Fruit fly (Drosophila melanogaster) whole organism, embryonic: ENCODE results near the gene Kat60.
A peak's percentile ranks its signal among the peaks of the same experiment; 100 is the strongest.

Source experiments
- Adf1 ChIP-seq: fragments of 200-800 bp; sonication (Bioruptor generic); IDR thresholded peaks from 2 replicates; pipeline ENCODE4 v1.3.6; 2022; ENCODE audit warnings: missing biosample characterization, missing genetic modification characterization
- Atf-2 ChIP-seq: fragments of 200-800 bp; sonication (Bioruptor generic); optimal IDR thresholded peaks from 2 replicates; lab custom pipeline; 2016; ENCODE audit warnings: missing biosample characterization, missing genetic modification characterization
- Awh ChIP-seq: fragments of 200-800 bp; sonication (Bioruptor generic); IDR thresholded peaks from 2 replicates; pipeline ENCODE4, ENCODE4 v1.3.6; 2022; ENCODE audit warnings: missing biosample characterization, missing genetic modification characterization
- BEAF-32 ChIP-seq: fragments of 200-800 bp; sonication (Bioruptor generic); optimal IDR thresholded peaks from 3 replicates; lab custom pipeline; 2017; ENCODE audit warnings: missing biosample characterization, missing genetic modification characterization, mild to moderate bottlenecking, moderate library complexity, missing genetic modification reagents
- CG10274 ChIP-seq: fragments of 200-800 bp; sonication (Bioruptor generic); optimal IDR thresholded peaks from 3 replicates; lab custom pipeline; 2017; ENCODE audit warnings: missing biosample characterization, mild to moderate bottlenecking, missing genetic modification characterization
- CG11398 ChIP-seq: fragments of 200-800 bp; sonication (Bioruptor generic); optimal IDR thresholded peaks from 2 replicates; lab custom pipeline; 2016; ENCODE audit warnings: missing biosample characterization, missing genetic modification characterization
- CG11723 ChIP-seq: fragments of 200-800 bp; sonication (Bioruptor generic); optimal IDR thresholded peaks from 2 replicates; lab custom pipeline; 2017; ENCODE audit warnings: missing biosample characterization, mild to moderate bottlenecking, missing genetic modification characterization
- CG12104 ChIP-seq: fragments of 200-800 bp; sonication (Bioruptor generic); optimal IDR thresholded peaks from 3 replicates; lab custom pipeline; 2016; ENCODE audit warnings: missing biosample characterization, missing genetic modification characterization
- CG12769 ChIP-seq: fragments of 200-800 bp; sonication (Bioruptor generic); optimal IDR thresholded peaks from 2 replicates; lab custom pipeline; 2019; ENCODE audit warnings: missing biosample characterization, mild to moderate bottlenecking, missing genetic modification characterization, moderate library complexity
- CG13775 ChIP-seq: fragments of 200-800 bp; sonication (Bioruptor generic); optimal IDR thresholded peaks from 3 replicates; lab custom pipeline; 2017; ENCODE audit warnings: missing biosample characterization, mild to moderate bottlenecking, missing genetic modification characterization
- CG14441 ChIP-seq: fragments of 200-800 bp; sonication (Bioruptor generic); IDR thresholded peaks from 2 replicates; pipeline ENCODE4 v1.3.6; 2022; ENCODE audit warnings: missing biosample characterization, missing genetic modification characterization
- CG14965 ChIP-seq: fragments of 200-800 bp; sonication (Bioruptor generic); optimal IDR thresholded peaks from 2 replicates; lab custom pipeline; 2016; ENCODE audit warnings: missing biosample characterization, missing genetic modification characterization, borderline replicate concordance
- CG15269 ChIP-seq: fragments of 200-800 bp; sonication (Bioruptor generic); optimal IDR thresholded peaks from 2 replicates; lab custom pipeline; 2018; ENCODE audit warnings: missing biosample characterization, mild to moderate bottlenecking, missing genetic modification characterization, moderate library complexity
- CG1603 ChIP-seq: fragments of 200-800 bp; sonication (Bioruptor generic); optimal IDR thresholded peaks from 2 replicates; lab custom pipeline; 2019; ENCODE audit warnings: missing biosample characterization, mild to moderate bottlenecking, missing genetic modification characterization, moderate library complexity
- CG16813 ChIP-seq: fragments of 200-800 bp; sonication (Bioruptor generic); IDR thresholded peaks from 3 replicates; pipeline ENCODE4 v1.3.6; 2022; ENCODE audit warnings: missing biosample characterization, missing genetic modification characterization; ENCODE audit not compliant: partially characterized antibody
- CG17612 ChIP-seq: fragments of 200-800 bp; sonication (Bioruptor generic); IDR thresholded peaks from 2 replicates; pipeline ENCODE4 v1.3.6; 2022; ENCODE audit warnings: missing biosample characterization, missing genetic modification characterization
- CG18476 ChIP-seq: fragments of 200-800 bp; sonication (Bioruptor generic); optimal IDR thresholded peaks from 2 replicates; lab custom pipeline; 2016; ENCODE audit warnings: missing biosample characterization, mild to moderate bottlenecking, missing genetic modification characterization
- CG30020 ChIP-seq: fragments of 200-800 bp; optimal IDR thresholded peaks from 2 replicates; lab custom pipeline; 2019; ENCODE audit warnings: missing biosample characterization, mild to moderate bottlenecking, missing genetic modification characterization, moderate library complexity
- CG3163 ChIP-seq: fragments of 200-800 bp; sonication (Bioruptor generic); optimal IDR thresholded peaks from 3 replicates; lab custom pipeline; 2016; ENCODE audit warnings: missing biosample characterization, missing genetic modification characterization
- CG32767 ChIP-seq: fragments of 200-800 bp; sonication (Bioruptor generic); IDR thresholded peaks from 2 replicates; pipeline ENCODE4 v1.3.6; 2022; ENCODE audit warnings: missing biosample characterization, missing genetic modification characterization
- CG34224 ChIP-seq: fragments of 200-800 bp; sonication (Bioruptor generic); IDR thresholded peaks from 3 replicates; pipeline ENCODE4 v1.3.6; 2022; ENCODE audit warnings: missing biosample characterization, missing genetic modification characterization; ENCODE audit not compliant: partially characterized antibody
- CG34376 ChIP-seq: fragments of 200-800 bp; sonication (Bioruptor generic); optimal IDR thresholded peaks from 2 replicates; lab custom pipeline; 2018; ENCODE audit warnings: missing biosample characterization, mild to moderate bottlenecking, missing genetic modification characterization
- CG3847 ChIP-seq: fragments of 200-800 bp; sonication (Bioruptor generic); IDR thresholded peaks from 2 replicates; pipeline ENCODE4 v1.3.6; 2022; ENCODE audit warnings: missing biosample characterization, missing genetic modification characterization
- CG5245 ChIP-seq: fragments of 200-800 bp; sonication (Bioruptor generic); optimal IDR thresholded peaks from 3 replicates; lab custom pipeline; 2016; ENCODE audit warnings: missing biosample characterization, missing genetic modification characterization
- CG6175 ChIP-seq: fragments of 200-800 bp; sonication (Bioruptor generic); IDR thresholded peaks from 3 replicates; pipeline ENCODE4 v1.3.6; 2022; ENCODE audit warnings: missing biosample characterization, missing genetic modification characterization
- CG7271 ChIP-seq: fragments of 200-800 bp; sonication (Bioruptor generic); optimal IDR thresholded peaks from 2 replicates; lab custom pipeline; 2018; ENCODE audit warnings: missing biosample characterization, mild to moderate bottlenecking, missing genetic modification characterization, moderate library complexity
- CG7745 ChIP-seq: fragments of 200-800 bp; sonication (Bioruptor generic); optimal IDR thresholded peaks from 2 replicates; lab custom pipeline; 2018; ENCODE audit warnings: missing biosample characterization, mild to moderate bottlenecking, missing genetic modification characterization, moderate library complexity
- CG9797 ChIP-seq: fragments of 200-800 bp; sonication (Bioruptor generic); optimal IDR thresholded peaks from 3 replicates; lab custom pipeline; 2018; ENCODE audit warnings: missing biosample characterization, mild to moderate bottlenecking, missing genetic modification characterization
- CrebB ChIP-seq: fragments of 200-800 bp; sonication (Bioruptor generic); optimal IDR thresholded peaks from 3 replicates; lab custom pipeline; 2018; ENCODE audit warnings: missing biosample characterization, mild to moderate bottlenecking, missing genetic modification characterization
- Dek ChIP-seq: fragments of 200-800 bp; sonication (Bioruptor generic); optimal IDR thresholded peaks from 3 replicates; lab custom pipeline; 2019; ENCODE audit warnings: missing biosample characterization, mild to moderate bottlenecking, missing genetic modification characterization, moderate library complexity
- Doc3 ChIP-seq: fragments of 200-800 bp; sonication (Bioruptor generic); IDR thresholded peaks from 3 replicates; pipeline ENCODE4 v1.3.6; 2022; ENCODE audit warnings: missing biosample characterization, missing genetic modification characterization; ENCODE audit not compliant: partially characterized antibody
- Fer1 ChIP-seq: fragments of 200-800 bp; sonication (Bioruptor generic); optimal IDR thresholded peaks from 2 replicates; lab custom pipeline; 2017; ENCODE audit warnings: missing biosample characterization, mild to moderate bottlenecking, missing genetic modification characterization
- Lhr ChIP-seq: fragments of 200-800 bp; sonication (Bioruptor generic); optimal IDR thresholded peaks from 3 replicates; lab custom pipeline; 2017; ENCODE audit warnings: mild to moderate bottlenecking, missing biosample characterization, missing genetic modification reagents, missing genetic modification characterization
- Meics ChIP-seq: fragments of 200-800 bp; sonication (Bioruptor generic); optimal IDR thresholded peaks from 2 replicates; lab custom pipeline; 2017; ENCODE audit warnings: missing biosample characterization, mild to moderate bottlenecking, missing genetic modification characterization
- Myb ChIP-seq: fragments of 200-800 bp; sonication (Bioruptor generic); optimal IDR thresholded peaks from 2 replicates; lab custom pipeline; 2016; ENCODE audit warnings: missing biosample characterization, missing genetic modification characterization
- NC2β ChIP-seq: fragments of 200-800 bp; sonication (Bioruptor generic); optimal IDR thresholded peaks from 2 replicates; lab custom pipeline; 2016; ENCODE audit warnings: missing biosample characterization, missing genetic modification characterization
- Neu2 ChIP-seq: fragments of 200-800 bp; sonication (Bioruptor generic); optimal IDR thresholded peaks from 3 replicates; lab custom pipeline; 2016; ENCODE audit warnings: missing biosample characterization, missing genetic modification characterization, borderline replicate concordance
- Nf-YB ChIP-seq: fragments of 200-800 bp; sonication (Bioruptor generic); optimal IDR thresholded peaks from 3 replicates; lab custom pipeline; 2019; ENCODE audit warnings: missing biosample characterization, mild to moderate bottlenecking, missing genetic modification characterization, moderate library complexity
- Stat92E ChIP-seq, 3 experiments: fragments of >200 bp in 2 of 3; fragments of 200-800 bp in 1 of 3; sonication (Bioruptor generic) in 1 of 3; optimal IDR thresholded peaks; 2 replicates each; lab custom pipeline; 2017 to 2019; ENCODE audit warnings: missing biosample characterization in 3 of 3, missing genetic modification characterization in 3 of 3, mild to moderate bottlenecking in 1 of 3, moderate library complexity in 1 of 3
- ase ChIP-seq: fragments of 200-800 bp; sonication (Bioruptor generic); IDR thresholded peaks from 3 replicates; pipeline ENCODE4 v1.3.6; 2022; ENCODE audit warnings: missing biosample characterization, missing genetic modification characterization
- ash1 ChIP-seq: fragments of 200-800 bp; sonication (Bioruptor generic); optimal IDR thresholded peaks from 2 replicates; lab custom pipeline; 2018; ENCODE audit warnings: missing biosample characterization, mild to moderate bottlenecking, missing genetic modification characterization
- grau ChIP-seq: fragments of 200-800 bp; optimal IDR thresholded peaks from 3 replicates; lab custom pipeline; 2019; ENCODE audit warnings: missing biosample characterization, mild to moderate bottlenecking, missing genetic modification characterization, moderate library complexity
- hbn ChIP-seq: fragments of 200-800 bp; sonication (Bioruptor generic); IDR thresholded peaks from 2 replicates; pipeline ENCODE4 v1.3.6; 2022; ENCODE audit warnings: missing biosample characterization, missing genetic modification characterization; ENCODE audit not compliant: partially characterized antibody
- odd ChIP-seq: fragments of 200-800 bp; sonication (Bioruptor generic); optimal IDR thresholded peaks from 2 replicates; lab custom pipeline; 2017; ENCODE audit warnings: missing biosample characterization, mild to moderate bottlenecking, missing genetic modification characterization
- org-1 ChIP-seq: fragments of 200-800 bp; sonication (Bioruptor generic); optimal IDR thresholded peaks from 2 replicates; lab custom pipeline; 2017; ENCODE audit warnings: missing biosample characterization, missing genetic modification characterization
- pb ChIP-seq: fragments of 200-800 bp; sonication (Bioruptor generic); optimal IDR thresholded peaks from 3 replicates; lab custom pipeline; 2016; ENCODE audit warnings: missing biosample characterization, missing genetic modification characterization
- slbo ChIP-seq: fragments of 200-800 bp; sonication (Bioruptor generic); IDR thresholded peaks from 2 replicates; pipeline ENCODE4 v1.3.6; 2022; ENCODE audit warnings: missing biosample characterization, missing genetic modification characterization
- toy ChIP-seq: fragments of 200-800 bp; sonication (Bioruptor generic); IDR thresholded peaks from 2 replicates; pipeline ENCODE4 v1.3.6; 2022; ENCODE audit warnings: missing biosample characterization, missing genetic modification characterization
- ttk ChIP-seq: fragments of 200-800 bp; sonication (Bioruptor generic); IDR thresholded peaks from 2 replicates; pipeline ENCODE4 v2.1.2; 2022; ENCODE audit warnings: missing biosample characterization, missing genetic modification characterization
- vvl ChIP-seq: fragments of 200-800 bp; sonication (Bioruptor generic); IDR thresholded peaks from 2 replicates; pipeline ENCODE4 v1.3.6; 2022; ENCODE audit warnings: missing biosample characterization, missing genetic modification characterization

The Kat60 gene

dm6 chr3R:5217278-5217714 lies 14.7 kb downstream of the Kat60 start, which contains the start of gene cno (continued):
- TF ChIP-seq CG11723, result no peak
- no peak for TF ChIP-seq Doc3
- TF ChIP-seq Neu2 (GFP tag; lab: Kevin White, UChicago), result no peak
- no peak for TF ChIP-seq Nf-YB (GFP tag; lab: Kevin White, UChicago)
- TF ChIP-seq CG15269 (tag; lab: Kevin White, UChicago), result peak; percentile 21
- no peak for TF ChIP-seq ash1 (GFP tag; lab: Kevin White, UChicago)
- TF ChIP-seq org-1 (GFP tag; lab: Kevin White, UChicago), result no peak
- peak; percentile 25 for TF ChIP-seq grau
- TF ChIP-seq NC2β (GFP tag; lab: Kevin White, UChicago), result no peak
- peak; percentile 28 for TF ChIP-seq CG34376 (GFP tag; lab: Kevin White, UChicago)
- no peak for TF ChIP-seq CG7745
- peak; percentile 35; the same call in 1 of the 2 replicates for TF ChIP-seq vvl (GFP tag; lab: Robert Waterston, UW)
- TF ChIP-seq ttk (GFP tag; lab: Robert Waterston, UW), result no peak
- peak; percentile 99 for TF ChIP-seq CG9797 (GFP tag; lab: Kevin White, UChicago)
- no peak for TF ChIP-seq CG14441 (GFP tag; lab: Robert Waterston, UW)
- no peak for TF ChIP-seq ase (GFP tag; lab: Robert Waterston, UW)
- peak; percentile 35; the same call in 1 of the 2 replicates for TF ChIP-seq hbn (GFP tag; lab: Robert Waterston, UW)
- TF ChIP-seq Awh (GFP tag; lab: Robert Waterston, UW), result no peak
- peak in 1 of 3 experiments; percentile 76 for TF ChIP-seq Stat92E (GFP tag; optimal IDR thresholded peaks at IDR 0.05; lab: Kevin White, UChicago)
- TF ChIP-seq CG13775, result no peak
- TF ChIP-seq CG16813 (GFP tag; lab: Robert Waterston, UW), result no peak
- no peak for TF ChIP-seq CG5245 (GFP tag; lab: Kevin White, UChicago)
- no peak for TF ChIP-seq CG17612 (GFP tag; lab: Robert Waterston, UW)
- TF ChIP-seq Meics (GFP tag; lab: Kevin White, UChicago), result no peak
- TF ChIP-seq CG3163 (GFP tag; lab: Kevin White, UChicago), result peak; percentile 7
- no peak for TF ChIP-seq CG14965 (GFP tag; lab: Kevin White, UChicago)
- TF ChIP-seq odd (GFP tag; lab: Kevin White, UChicago), result no peak
- TF ChIP-seq Lhr (GFP tag; lab: Kevin White, UChicago), result peak; percentile 98
- TF ChIP-seq CG30020 (tag; lab: Kevin White, UChicago), result no peak
- TF ChIP-seq CG32767 (GFP tag; lab: Robert Waterston, UW), result 0 out of 2 replicates have a peak, but pooled peaks have one; percentile 12
- TF ChIP-seq Atf-2, result no peak
- TF ChIP-seq Adf1, result peak; percentile 90
- TF ChIP-seq pb (GFP tag; lab: Kevin White, UChicago), result no peak
- peak; percentile 57 for TF ChIP-seq Myb (GFP tag; lab: Kevin White, UChicago)
- peak; percentile 59 for TF ChIP-seq CG1603 (tag; lab: Kevin White, UChicago)
- TF ChIP-seq CG10274 (GFP tag; lab: Kevin White, UChicago), result no peak
- peak; percentile 55 for TF ChIP-seq CG7271 (tag; lab: Kevin White, UChicago)
- TF ChIP-seq CrebB (tag; lab: Kevin White, UChicago), result peak; percentile 20
- TF ChIP-seq Fer1 (GFP tag; lab: Kevin White, UChicago), result peak; percentile 31
- no peak for TF ChIP-seq CG6175 (GFP tag; lab: Robert Waterston, UW)
- no peak for TF ChIP-seq CG18476 (GFP tag; lab: Kevin White, UChicago)
- peak; percentile 33; the same call in 1 of the 2 replicates for TF ChIP-seq slbo
- TF ChIP-seq CG12769, result peak; percentile 17
- peak; percentile 36 for TF ChIP-seq Dek (tag; lab: Kevin White, UChicago)
- peak; percentile 59 for TF ChIP-seq BEAF-32 (GFP tag; lab: Kevin White, UChicago)
- no peak for TF ChIP-seq toy
- TF ChIP-seq CG11398 (GFP tag; lab: Kevin White, UChicago), result peak; percentile 9
- TF ChIP-seq CG12104 (GFP tag; lab: Kevin White, UChicago), result no peak
- no peak for TF ChIP-seq CG34224
- TF ChIP-seq CG3847 (GFP tag; lab: Robert Waterston, UW), result no peak
